Fruit fly (Drosophila melanogaster): ENCODE measurements around the gene CG13040.

- TF ChIP-seq CG8478 (optimal IDR thresholded peaks at IDR 0.05) (no peak), CTCF (optimal IDR thresholded peaks at IDR 0.05) (no peak)
Observed at dm6 chr3L:16369526-16369925, 43.0 kb upstream of the CG13040 start, which contains the start of gene CG18814.

All from S2 (cell line).